Worm (Caenorhabditis elegans): ENCODE data around the gene C11E4.8.

ce11 chrX:9610040-9610613, 10.1 kb upstream of the C11E4.8 start, which contains the start of gene C11E4.6:
- TF ChIP-seq ref-1 (GFP tag; conservative IDR thresholded peaks at IDR 0.05) (no peak), T22C8.4 (GFP tag; IDR thresholded peaks at IDR 0.05) (no peak), ztf-29 (GFP tag; IDR thresholded peaks at IDR 0.05) (no peak), flt-1 (GFP tag; IDR thresholded peaks at IDR 0.05) (no peak), tab-1 (GFP tag; IDR thresholded peaks at IDR 0.05) (no peak), med-1 (GFP tag; optimal IDR thresholded peaks at IDR 0.05; ENCODE audit: insufficient read depth) (no peak)
